Worm (Caenorhabditis elegans) whole organism, L4/young adult: Measurements from ENCODE around the gene nhr-54.

Source experiments
- W03F9.2 ChIP-seq: fragments of 150-350 bp; optimal IDR thresholded peaks from 2 replicates; lab custom pipeline; 2014; ENCODE audit warnings: missing biosample characterization, missing genetic modification characterization
- dao-5 ChIP-seq: sonication (generic microtip); optimal IDR thresholded peaks from 2 replicates; lab custom pipeline; 2016; ENCODE audit warnings: missing genotype, missing genetic modification characterization, moderate library complexity, missing compliant biosample characterization

DNA sequence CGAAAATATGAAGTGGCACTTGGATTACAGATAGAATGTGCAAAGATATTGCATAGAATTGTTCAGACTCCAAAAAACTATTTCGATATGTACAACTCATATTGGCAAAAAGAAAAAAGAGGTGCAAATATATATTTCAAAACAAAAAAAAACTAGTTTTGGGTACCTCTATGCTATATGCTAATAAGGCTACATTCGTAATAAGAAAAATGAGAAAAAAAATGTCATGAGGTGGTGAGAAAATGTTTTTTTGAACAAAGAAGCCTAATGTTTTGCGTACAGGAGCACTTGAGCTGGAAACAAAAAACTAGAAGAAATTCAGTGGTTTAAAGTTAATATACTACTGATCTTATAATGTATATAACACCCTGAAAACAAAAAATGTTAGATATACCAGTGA is 44.9 kb downstream of the nhr-54 start, which contains the start of gene srh-142:
- TF ChIP-seq dao-5 (tag; lab: Kevin White, UChicago), result no peak
- TF ChIP-seq W03F9.2, result no peak
